Fruit fly (Drosophila melanogaster): Measurements from ENCODE around the gene scny.

The scny gene

dm6 chr3L:5788823-5789222 lies 20.0 kb downstream of the scny start:
- no peak for TF ChIP-seq CG12768 (GFP tag; optimal IDR thresholded peaks at IDR 0.05)
- TF ChIP-seq cnc (optimal IDR thresholded peaks at IDR 0.05), result no peak
- no peak for TF ChIP-seq Hr96 (GFP tag; optimal IDR thresholded peaks at IDR 0.05)
- TF ChIP-seq ovo (GFP tag; optimal IDR thresholded peaks at IDR 0.05), result no peak
- TF ChIP-seq Crg-1 (GFP tag; optimal IDR thresholded peaks at IDR 0.05), result no peak
- TF ChIP-seq CG33017 (tag; optimal IDR thresholded peaks at IDR 0.05), result no peak
- TF ChIP-seq CG7101 (tag; optimal IDR thresholded peaks at IDR 0.05), result no peak
- no peak for TF ChIP-seq kay (GFP tag; ENCODE audit: borderline replicate concordance)
- TF ChIP-seq CG11617 (GFP tag; optimal IDR thresholded peaks at IDR 0.05), result no peak
- no peak for TF ChIP-seq CG14711 (tag; optimal IDR thresholded peaks at IDR 0.05)
- no peak for TF ChIP-seq CG5204 (GFP tag; optimal IDR thresholded peaks at IDR 0.05)
- no peak for TF ChIP-seq bab1 (GFP tag; optimal IDR thresholded peaks at IDR 0.05)
- TF ChIP-seq Clk (GFP tag; optimal IDR thresholded peaks at IDR 0.05), result no peak
- no peak for TF ChIP-seq pad (GFP tag; optimal IDR thresholded peaks at IDR 0.05)
- TF ChIP-seq Mnt (GFP tag; optimal IDR thresholded peaks at IDR 0.05), result no peak
- TF ChIP-seq toe (GFP tag; optimal IDR thresholded peaks at IDR 0.05), result no peak
- TF ChIP-seq tj (GFP tag; optimal IDR thresholded peaks at IDR 0.05), result no peak
- no peak for TF ChIP-seq CG7045 (GFP tag; optimal IDR thresholded peaks at IDR 0.05)

dm6 chr3L:5789663-5790062 lies 20.9 kb downstream of the scny start:
- peak; percentile 35 for TF ChIP-seq CG33017 (tag; optimal IDR thresholded peaks at IDR 0.05)
- TF ChIP-seq Clk (GFP tag; optimal IDR thresholded peaks at IDR 0.05), result no peak
- TF ChIP-seq bab1 (GFP tag; optimal IDR thresholded peaks at IDR 0.05), result peak; percentile 23
- peak; percentile 37 for TF ChIP-seq CG14711 (tag; optimal IDR thresholded peaks at IDR 0.05)
- no peak for TF ChIP-seq CG1620 (GFP tag; optimal IDR thresholded peaks at IDR 0.05)
- TF ChIP-seq CG5204 (GFP tag; optimal IDR thresholded peaks at IDR 0.05), result no peak
- TF ChIP-seq CG7101 (tag; optimal IDR thresholded peaks at IDR 0.05), result peak; percentile 29
- TF ChIP-seq kay (GFP tag; ENCODE audit: borderline replicate concordance), result no peak
- no peak for TF ChIP-seq CG7045 (GFP tag; optimal IDR thresholded peaks at IDR 0.05)

dm6 chr3L:5793967-5794366 lies 25.2 kb downstream of the scny start, which contains the start of gene Bre1:
Gene Bre1, minus strand, starts transcription at chr3L:5794192.
- TF ChIP-seq CG5204 (GFP tag; optimal IDR thresholded peaks at IDR 0.05) (no peak), CG14711 (tag; optimal IDR thresholded peaks at IDR 0.05) (peak; percentile 4), CG1620 (GFP tag; optimal IDR thresholded peaks at IDR 0.05) (no peak), CG12768 (GFP tag; optimal IDR thresholded peaks at IDR 0.05) (no peak), bab1 (GFP tag; optimal IDR thresholded peaks at IDR 0.05) (peak; percentile 24)

- TF ChIP-seq CG14711 (tag; optimal IDR thresholded peaks at IDR 0.05) (no peak), CG1620 (GFP tag; optimal IDR thresholded peaks at IDR 0.05) (no peak), kay (GFP tag; ENCODE audit: borderline replicate concordance) (no peak), cic (GFP tag; optimal IDR thresholded peaks at IDR 0.05) (no peak), CG7045 (GFP tag; optimal IDR thresholded peaks at IDR 0.05) (no peak), CG5204 (GFP tag; optimal IDR thresholded peaks at IDR 0.05) (no peak), CG12768 (GFP tag; optimal IDR thresholded peaks at IDR 0.05) (no peak), Mnt (GFP tag; optimal IDR thresholded peaks at IDR 0.05) (no peak), Crg-1 (GFP tag; optimal IDR thresholded peaks at IDR 0.05) (no peak), CG33017 (tag; optimal IDR thresholded peaks at IDR 0.05) (no peak), CG11617 (GFP tag; optimal IDR thresholded peaks at IDR 0.05) (no peak), Clk (GFP tag; optimal IDR thresholded peaks at IDR 0.05) (no peak)
Observed at dm6 chr3L:5796493-5796998, 27.7 kb downstream of the scny start, which contains the start of gene Tektin-C. Gene Tektin-C, minus strand, starts transcription at chr3L:5796543.

- TF ChIP-seq pad (GFP tag; optimal IDR thresholded peaks at IDR 0.05) (no peak), CG14711 (tag; optimal IDR thresholded peaks at IDR 0.05) (no peak)
Observed at dm6 chr3L:5797274-5797673, 28.5 kb downstream of the scny start.

dm6 chr3L:5802063-5802531 lies 33.3 kb downstream of the scny start:
- TF ChIP-seq ovo (GFP tag; optimal IDR thresholded peaks at IDR 0.05), result no peak
- TF ChIP-seq Hr96 (GFP tag; optimal IDR thresholded peaks at IDR 0.05), result no peak
- no peak for TF ChIP-seq CG7101 (tag; optimal IDR thresholded peaks at IDR 0.05)
- TF ChIP-seq pad (GFP tag; optimal IDR thresholded peaks at IDR 0.05), result no peak
- no peak for TF ChIP-seq bab1 (GFP tag; optimal IDR thresholded peaks at IDR 0.05)
- no peak for TF ChIP-seq CG14711 (tag; optimal IDR thresholded peaks at IDR 0.05)
- no peak for TF ChIP-seq toe (GFP tag; optimal IDR thresholded peaks at IDR 0.05)
- TF ChIP-seq CG11617 (GFP tag; optimal IDR thresholded peaks at IDR 0.05), result no peak
- TF ChIP-seq cic (GFP tag; optimal IDR thresholded peaks at IDR 0.05), result no peak

- no peak for TF ChIP-seq CG5204 (GFP tag; optimal IDR thresholded peaks at IDR 0.05)
- TF ChIP-seq cnc (optimal IDR thresholded peaks at IDR 0.05), result no peak
- no peak for TF ChIP-seq Crg-1 (GFP tag; optimal IDR thresholded peaks at IDR 0.05)
Observed at dm6 chr3L:5802733-5803132, 33.9 kb downstream of the scny start, which contains the start of gene CG42272. Gene CG42272, plus strand, starts transcription at chr3L:5803033.
